Worm (Caenorhabditis elegans) whole organism, late embryonic: Measurements from ENCODE around the gene F13A7.11.

Experiments used
- ceh-48 ChIP-seq: sonication (generic microtip); optimal IDR thresholded peaks from 2 replicates; lab custom pipeline; 2016; ENCODE audit warnings: missing genetic modification characterization, inconsistent platforms, missing compliant biosample characterization
- che-1 ChIP-seq: sonication (generic microtip); optimal IDR thresholded peaks from 2 replicates; lab custom pipeline; 2016; ENCODE audit warnings: mild to moderate bottlenecking, missing genetic modification characterization, missing compliant biosample characterization
- dve-1 ChIP-seq: sonication (generic microtip); optimal IDR thresholded peaks from 2 replicates; lab custom pipeline; 2017; ENCODE audit warnings: antibody characterized with exemption, mild to moderate bottlenecking, missing genetic modification characterization, missing compliant biosample characterization
- hlh-30 ChIP-seq: sonication (generic microtip); optimal IDR thresholded peaks from 2 replicates; lab custom pipeline; 2017; ENCODE audit warnings: antibody characterized with exemption, missing genetic modification characterization, missing compliant biosample characterization; ENCODE audit not compliant: insufficient read depth
- nfya-1 ChIP-seq: sonication (generic microtip); optimal IDR thresholded peaks from 2 replicates; lab custom pipeline; 2017; ENCODE audit warnings: missing genetic modification characterization, mild to moderate bottlenecking, missing compliant biosample characterization, antibody characterized with exemption, moderate library complexity
- nhr-11 ChIP-seq: fragments of 150-350 bp; optimal IDR thresholded peaks from 2 replicates; lab custom pipeline; 2014; ENCODE audit warnings: missing biosample characterization, missing genetic modification characterization
- pag-3 ChIP-seq: sonication (generic microtip); optimal IDR thresholded peaks from 2 replicates; lab custom pipeline; 2016; ENCODE audit warnings: missing compliant biosample characterization, missing genetic modification characterization, borderline replicate concordance
- pha-4 ChIP-seq: fragments of 150-350 bp; optimal IDR thresholded peaks from 2 replicates; lab custom pipeline; 2018; ENCODE audit warnings: missing biosample characterization, missing genetic modification reagents, missing genetic modification characterization
- pqm-1 ChIP-seq: sonication (generic microtip); optimal IDR thresholded peaks from 2 replicates; lab custom pipeline; 2016; ENCODE audit warnings: missing genetic modification characterization, missing compliant biosample characterization
- pros-1 ChIP-seq: fragments of 150-350 bp; optimal IDR thresholded peaks from 2 replicates; lab custom pipeline; 2014; ENCODE audit warnings: missing biosample characterization, missing genetic modification reagents, missing genetic modification characterization
- syd-9 ChIP-seq: sonication (generic microtip); optimal IDR thresholded peaks from 2 replicates; lab custom pipeline; 2016; ENCODE audit warnings: mild to moderate bottlenecking, missing genetic modification characterization, moderate library complexity, missing compliant biosample characterization

DNA sequence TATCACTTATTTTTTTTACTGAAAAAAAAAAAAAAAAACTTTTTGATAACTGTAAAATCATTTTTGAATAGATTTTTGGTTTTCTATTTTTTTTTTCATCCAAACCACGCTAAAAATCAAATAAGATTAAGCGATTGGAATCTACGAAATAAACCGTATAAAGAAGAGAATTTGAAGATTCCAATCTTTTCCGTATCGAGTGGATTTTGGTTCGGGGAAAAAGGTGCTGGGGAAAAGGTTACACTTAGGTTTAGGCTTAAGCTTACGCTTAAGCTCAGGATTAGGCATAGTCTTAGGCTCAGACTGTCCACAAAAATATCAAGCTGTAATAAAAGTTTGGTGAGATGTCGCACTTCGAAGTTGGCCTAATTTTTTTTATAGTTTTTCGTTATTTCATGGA lies 635 bp upstream of the F13A7.11 start, which contains the start of gene F13A7.12:
- TF ChIP-seq dve-1 (no peak), nhr-11 (no peak), nfya-1 (tag; lab: Kevin White, UChicago) (no peak), pqm-1 (tag; lab: Kevin White, UChicago) (no peak), pag-3 (no peak), pha-4 (tag; lab: Kevin White, UChicago) (no peak), syd-9 (tag; lab: Kevin White, UChicago) (no peak), che-1 (tag; lab: Kevin White, UChicago) (no peak), hlh-30 (no peak), pros-1 (tag; lab: Kevin White, UChicago) (no peak), ceh-48 (tag; lab: Kevin White, UChicago) (no peak)
